Worm (Caenorhabditis elegans): ENCODE measurements around the gene coq-2.

Gene coq-2

DNA sequence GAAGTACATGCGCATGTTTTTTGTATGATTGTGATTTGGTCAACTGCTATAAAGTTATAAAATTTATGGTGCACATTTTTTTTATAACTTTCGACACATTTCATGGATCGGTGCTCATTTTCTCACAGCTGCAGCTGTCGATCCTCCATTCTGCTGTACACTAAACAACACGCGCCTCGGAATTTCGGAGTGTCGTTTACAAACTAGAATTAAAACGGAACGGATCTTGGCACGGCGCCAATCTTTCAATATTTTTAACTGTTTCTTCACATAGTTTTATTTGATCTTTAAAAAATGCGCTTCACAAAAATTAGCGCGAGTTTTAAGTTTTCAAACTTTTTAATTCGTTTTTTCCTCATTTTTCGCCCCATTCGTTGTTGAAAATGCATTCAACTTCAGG lies 10.6 kb downstream of the coq-2 start, which contains the start of gene let-711:
TSS of gene let-711 (plus strand) at position 337 of the 400 bp plus-strand sequence.
- peak; percentile 58 for TF ChIP-seq hlh-1 (tag; optimal IDR thresholded peaks at IDR 0.05)
- TF ChIP-seq sem-2 (GFP tag; optimal IDR thresholded peaks at IDR 0.05): no peak
- TF ChIP-seq M03D4.4 (tag; optimal IDR thresholded peaks at IDR 0.05): no peak

DNA sequence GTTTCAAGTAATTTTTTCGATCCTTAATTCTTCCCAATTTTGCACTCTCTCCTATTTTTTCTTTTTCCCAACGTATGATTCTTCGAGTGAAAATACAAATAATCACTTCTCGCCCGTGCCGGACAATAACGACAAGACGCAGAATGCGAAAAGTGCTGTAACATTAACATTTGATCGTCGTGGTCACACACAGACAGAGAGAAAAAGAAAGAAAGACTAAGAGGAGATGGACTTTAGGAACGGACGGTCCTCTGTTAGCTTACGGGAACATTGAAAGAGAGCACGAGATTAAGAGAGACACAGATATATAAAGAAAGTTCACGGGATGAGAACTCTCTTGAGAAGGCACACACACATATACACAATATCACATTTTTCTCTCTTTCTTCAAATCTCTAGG lies 12.1 kb downstream of the coq-2 start:
- TF ChIP-seq ceh-43 (GFP tag; optimal IDR thresholded peaks at IDR 0.05) (no peak), unc-120 (tag; optimal IDR thresholded peaks at IDR 0.05; ENCODE audit: poor library complexity, severe bottlenecking) (peak; percentile 53), M03D4.4 (tag; optimal IDR thresholded peaks at IDR 0.05) (peak; percentile 22), hlh-1 (tag; optimal IDR thresholded peaks at IDR 0.05) (peak; percentile 77)

DNA sequence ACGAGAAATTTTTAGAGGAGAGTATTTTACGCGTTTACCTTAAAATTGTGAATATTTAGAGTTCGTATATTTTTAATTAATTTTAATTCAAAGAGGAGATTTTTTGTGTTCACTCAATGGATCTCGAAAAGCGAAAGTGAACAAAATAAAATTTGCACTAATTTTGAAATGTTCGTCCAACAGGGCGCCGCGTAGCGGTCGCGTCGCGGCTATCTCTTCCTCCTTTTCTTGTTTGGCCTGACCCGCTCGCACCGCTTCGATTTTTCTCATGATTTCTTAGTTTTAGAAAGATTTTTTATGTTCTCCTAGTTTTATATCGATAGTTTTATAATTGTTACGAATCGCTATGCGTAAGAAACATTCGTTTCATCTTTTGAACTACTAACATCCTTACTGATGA lies 15.7 kb downstream of the coq-2 start:
- no peak for TF ChIP-seq unc-62 (GFP tag; optimal IDR thresholded peaks at IDR 0.05)
- TF ChIP-seq nhr-2 (tag; optimal IDR thresholded peaks at IDR 0.05): no peak
- no peak for TF ChIP-seq M03D4.4 (tag; optimal IDR thresholded peaks at IDR 0.05)
- TF ChIP-seq nhr-237 (tag; optimal IDR thresholded peaks at IDR 0.05): peak; percentile 13
- no peak for TF ChIP-seq drap-1 (GFP tag; optimal IDR thresholded peaks at IDR 0.05)
- TF ChIP-seq elt-3 (tag; optimal IDR thresholded peaks at IDR 0.05): no peak
- TF ChIP-seq blmp-1 (tag; optimal IDR thresholded peaks at IDR 0.05): peak; percentile 47
- TF ChIP-seq tbx-8 (GFP tag; optimal IDR thresholded peaks at IDR 0.05): no peak
- TF ChIP-seq nhr-76 (tag; optimal IDR thresholded peaks at IDR 0.05): no peak
- TF ChIP-seq nhr-28 (tag; optimal IDR thresholded peaks at IDR 0.05): no peak

DNA sequence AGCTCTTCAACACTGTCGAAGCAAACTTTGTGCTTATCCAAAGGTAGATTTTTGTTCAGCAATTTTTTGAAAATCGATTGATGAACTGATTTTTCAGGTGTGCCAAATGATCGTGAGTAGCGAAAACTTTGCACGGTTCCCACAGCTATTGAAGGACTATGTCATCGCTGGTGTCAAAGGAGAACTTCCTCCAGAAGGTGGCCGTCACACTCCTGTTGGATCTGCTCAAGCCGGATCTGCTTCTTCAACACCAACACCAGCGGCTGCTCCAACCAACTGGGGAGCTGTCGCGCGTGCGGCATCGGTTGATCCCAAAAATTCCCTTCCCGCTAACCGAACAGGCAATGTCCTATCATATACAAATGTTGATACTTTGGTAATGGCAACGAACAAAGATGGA lies 17.6 kb downstream of the coq-2 start:
- TF ChIP-seq ces-1 (GFP tag; optimal IDR thresholded peaks at IDR 0.05): no peak

DNA sequence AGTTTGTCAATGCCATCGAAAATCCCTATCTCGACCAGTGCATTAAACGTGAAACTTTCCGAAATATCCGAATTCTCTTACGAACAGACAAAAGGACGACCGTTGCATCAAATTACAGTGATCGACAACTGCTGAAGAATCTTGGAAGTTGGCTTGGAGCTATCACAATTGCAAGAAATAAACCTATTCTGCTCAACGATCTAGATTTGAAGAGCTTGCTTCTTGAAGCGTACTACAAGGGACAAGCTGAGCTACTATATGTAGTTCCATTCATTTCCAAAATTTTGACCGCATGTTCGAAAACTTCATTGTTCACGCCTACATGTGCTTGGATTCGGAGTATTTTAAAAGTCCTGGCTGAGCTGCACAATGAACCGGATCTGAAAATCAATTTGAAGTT lies 18.2 kb downstream of the coq-2 start:
- TF ChIP-seq elt-1 (tag; optimal IDR thresholded peaks at IDR 0.05; ENCODE audit: borderline replicate concordance, insufficient read depth) (no peak), lin-32 (GFP tag; optimal IDR thresholded peaks at IDR 0.05) (no peak), flh-1 (GFP tag; optimal IDR thresholded peaks at IDR 0.05) (no peak), unc-120 (tag; optimal IDR thresholded peaks at IDR 0.05; ENCODE audit: poor library complexity, severe bottlenecking) (no peak), cnd-1 (tag; optimal IDR thresholded peaks at IDR 0.05) (no peak), ceh-83 (GFP tag; optimal IDR thresholded peaks at IDR 0.05) (no peak), lin-13 (tag; optimal IDR thresholded peaks at IDR 0.05) (no peak), nhr-237 (tag; optimal IDR thresholded peaks at IDR 0.05) (no peak), nhr-76 (tag; optimal IDR thresholded peaks at IDR 0.05) (no peak), mab-5 (tag; optimal IDR thresholded peaks at IDR 0.05) (no peak), drap-1 (GFP tag; optimal IDR thresholded peaks at IDR 0.05) (no peak), nhr-28 (tag; optimal IDR thresholded peaks at IDR 0.05) (no peak), hlh-1 (tag; optimal IDR thresholded peaks at IDR 0.05) (no peak)

DNA sequence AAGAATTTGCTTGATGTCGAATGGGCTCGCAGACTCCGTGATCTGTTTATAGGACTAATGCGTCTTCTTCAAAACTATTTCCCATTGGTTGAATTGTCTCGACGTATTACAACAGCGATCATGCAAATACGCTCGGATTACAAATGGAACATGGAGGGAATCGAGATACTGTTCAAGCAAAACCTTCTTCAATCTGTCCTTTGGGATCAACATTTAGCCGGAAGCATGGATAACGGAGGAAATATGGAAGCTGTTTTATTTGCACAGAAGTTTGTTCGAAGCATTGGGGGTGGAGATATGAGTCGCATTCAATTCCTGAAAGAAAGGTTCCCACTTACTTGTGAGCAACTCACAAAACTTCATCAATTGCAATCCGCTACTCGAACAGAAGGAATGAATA lies 20.0 kb downstream of the coq-2 start:
- no peak for TF ChIP-seq lin-13 (tag; optimal IDR thresholded peaks at IDR 0.05)
- no peak for TF ChIP-seq nhr-2 (tag; optimal IDR thresholded peaks at IDR 0.05)
- no peak for TF ChIP-seq ceh-39 (tag; optimal IDR thresholded peaks at IDR 0.05)
- TF ChIP-seq flh-1 (GFP tag; optimal IDR thresholded peaks at IDR 0.05): no peak
- no peak for TF ChIP-seq sem-2 (GFP tag; optimal IDR thresholded peaks at IDR 0.05)
- TF ChIP-seq lin-32 (GFP tag; optimal IDR thresholded peaks at IDR 0.05): no peak
- no peak for TF ChIP-seq unc-62 (GFP tag; optimal IDR thresholded peaks at IDR 0.05)
- TF ChIP-seq sptf-1 (tag; optimal IDR thresholded peaks at IDR 0.05): no peak
- no peak for TF ChIP-seq ces-1 (GFP tag; optimal IDR thresholded peaks at IDR 0.05)
- no peak for TF ChIP-seq blmp-1 (tag; optimal IDR thresholded peaks at IDR 0.05)
- no peak for TF ChIP-seq ztf-11 (tag; optimal IDR thresholded peaks at IDR 0.05)
- TF ChIP-seq cnd-1 (tag; optimal IDR thresholded peaks at IDR 0.05): no peak

DNA sequence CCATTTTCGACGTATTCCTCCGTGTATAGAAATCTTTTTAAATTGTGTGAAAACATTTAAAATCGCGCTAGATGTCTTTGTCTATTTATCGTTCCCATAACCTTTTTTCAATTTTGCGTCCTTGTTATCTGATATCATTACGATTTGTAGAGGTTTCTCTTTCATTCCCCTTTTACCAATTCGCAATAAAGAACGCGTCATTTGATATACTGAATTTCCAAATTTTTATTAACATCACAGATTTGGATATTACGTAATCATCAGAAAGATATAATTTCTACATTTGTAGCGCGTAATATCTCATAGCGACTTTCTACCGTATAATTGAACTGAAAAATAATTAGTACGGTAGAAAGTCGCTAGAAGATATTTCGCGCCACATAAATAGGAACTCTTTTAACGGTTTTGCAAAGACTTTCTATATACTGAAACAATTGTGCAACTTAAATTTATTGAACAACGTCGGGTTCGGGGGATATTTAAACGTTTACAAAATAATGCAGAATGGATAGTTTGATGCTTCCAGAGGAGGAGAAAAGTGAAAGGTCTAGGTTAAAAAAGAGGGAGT lies 23.0 kb downstream of the coq-2 start:
- TF ChIP-seq mab-5 (tag; optimal IDR thresholded peaks at IDR 0.05) (no peak), zip-8 (tag; optimal IDR thresholded peaks at IDR 0.05) (peak; percentile 91)
